Worm (Caenorhabditis elegans): Measurements from ENCODE around the gene F55G11.8.

F55G11.8 gene

DNA sequence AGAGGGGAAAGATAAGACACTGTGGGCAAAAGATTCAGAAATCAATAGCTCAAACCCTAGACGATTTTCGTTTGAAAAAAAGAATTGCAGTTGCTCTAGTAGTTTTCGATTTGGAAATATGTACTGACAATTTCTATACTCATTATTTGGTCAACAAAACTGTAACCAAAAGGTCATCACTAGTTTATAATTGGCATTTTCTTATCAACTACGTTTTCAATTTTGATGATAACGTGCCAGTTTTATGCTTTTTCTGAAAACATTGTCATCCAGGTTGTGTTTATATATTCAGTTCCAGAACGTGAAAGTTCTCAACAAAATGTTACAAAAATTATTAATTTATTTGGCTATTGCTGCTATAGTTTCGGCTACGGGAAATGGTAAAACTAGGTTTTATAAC lies at the start of gene F55G11.8:
F55G11.8 (plus strand) TSS at position 245 of the 400 bp plus-strand sequence.
- TF ChIP-seq nhr-6 (tag; optimal IDR thresholded peaks at IDR 0.05) (peak; percentile 82), dmd-6 (GFP tag; IDR thresholded peaks at IDR 0.05) (0 out of 2 replicates have a peak, but pooled peaks have one; percentile 20), T20F7.1 (GFP tag; optimal IDR thresholded peaks at IDR 0.05) (no peak), gei-8 (GFP tag; optimal IDR thresholded peaks at IDR 0.05) (no peak), pqm-1 (tag; optimal IDR thresholded peaks at IDR 0.05) (peak; percentile 84), nhr-28 (tag; optimal IDR thresholded peaks at IDR 0.05) (peak; percentile 62), lin-1 (GFP tag; IDR thresholded peaks at IDR 0.05) (no peak), daf-16 (GFP tag; optimal IDR thresholded peaks at IDR 0.05) (no peak), daf-16 (tag; optimal IDR thresholded peaks at IDR 0.05) (peak; percentile 94)

ce11 chrIV:12914532-12915019 lies 48.0 kb upstream of the F55G11.8 start, which contains the start of gene irg-6:
irg-6 (minus strand) TSS chrIV:12914969.
- TF ChIP-seq unc-62 (GFP tag; optimal IDR thresholded peaks at IDR 0.05 in 1 of 2) (peak in 1 of 2 experiments; percentile 97), unc-62 (tag; optimal IDR thresholded peaks at IDR 0.05) (no peak), ceh-82 (tag; optimal IDR thresholded peaks at IDR 0.05) (no peak)

ce11 chrIV:12915479-12915878 lies 47.1 kb upstream of the F55G11.8 start, which contains the start of gene srz-15:
srz-15 (plus strand) TSS chrIV:12915779.
- no peak for TF ChIP-seq nhr-10 (tag; optimal IDR thresholded peaks at IDR 0.05)
- TF ChIP-seq mxl-2 (GFP tag; conservative IDR thresholded peaks at IDR 0.05), result no peak
- TF ChIP-seq nhr-77 (tag; optimal IDR thresholded peaks at IDR 0.05), result no peak
- TF ChIP-seq F26F4.8 (GFP tag; conservative IDR thresholded peaks at IDR 0.05), result no peak
- no peak for TF ChIP-seq hif-1 (tag; optimal IDR thresholded peaks at IDR 0.05)
- TF ChIP-seq rbr-2 (tag; optimal IDR thresholded peaks at IDR 0.05), result no peak
- TF ChIP-seq pha-4 (GFP tag; IDR thresholded peaks at IDR 0.05), result no peak
- no peak for TF ChIP-seq pha-4 (tag; optimal IDR thresholded peaks at IDR 0.05)
- no peak for TF ChIP-seq duxl-1 (tag; optimal IDR thresholded peaks at IDR 0.05; ENCODE audit: poor library complexity)
- no peak for TF ChIP-seq vab-7 (GFP tag; IDR thresholded peaks at IDR 0.05)
- TF ChIP-seq ctbp-1 (GFP tag; IDR thresholded peaks at IDR 0.05), result no peak
- no peak for TF ChIP-seq lin-13 (GFP tag; optimal IDR thresholded peaks at IDR 0.05)
- TF ChIP-seq sdz-12 (GFP tag; optimal IDR thresholded peaks at IDR 0.05), result no peak
- no peak for TF ChIP-seq nhr-42 (GFP tag; IDR thresholded peaks at IDR 0.05)
- TF ChIP-seq fkh-10 (GFP tag; optimal IDR thresholded peaks at IDR 0.05), result no peak

ce11 chrIV:12918256-12918655 lies 44.4 kb upstream of the F55G11.8 start, which contains the start of gene C32H11.3:
C32H11.3 (plus strand) TSS chrIV:12918556.
- TF ChIP-seq T20F7.1 (GFP tag; optimal IDR thresholded peaks at IDR 0.05), result no peak
- no peak for TF ChIP-seq daf-12 (tag; optimal IDR thresholded peaks at IDR 0.05)
- TF ChIP-seq lin-1 (GFP tag; IDR thresholded peaks at IDR 0.05), result no peak
- no peak for TF ChIP-seq set-16 (GFP tag; IDR thresholded peaks at IDR 0.05)
- no peak for TF ChIP-seq zfp-3 (GFP tag; conservative IDR thresholded peaks at IDR 0.05)

ce11 chrIV:12920553-12920952 lies 42.1 kb upstream of the F55G11.8 start:
- TF ChIP-seq lim-7 (GFP tag; IDR thresholded peaks at IDR 0.05) (no peak), Y105C5A.15 (GFP tag; IDR thresholded peaks at IDR 0.05) (no peak), nhr-48 (tag; optimal IDR thresholded peaks at IDR 0.05) (no peak), mxl-2 (GFP tag; conservative IDR thresholded peaks at IDR 0.05) (no peak), hif-1 (tag; optimal IDR thresholded peaks at IDR 0.05) (no peak), lin-38 (GFP tag; IDR thresholded peaks at IDR 0.05) (no peak), madf-5 (GFP tag; IDR thresholded peaks at IDR 0.05) (no peak), ceh-62 (tag; optimal IDR thresholded peaks at IDR 0.05) (no peak), nhr-11 (tag; optimal IDR thresholded peaks at IDR 0.05) (no peak), jun-1 (tag; optimal IDR thresholded peaks at IDR 0.05) (no peak), lir-3 (tag; optimal IDR thresholded peaks at IDR 0.05) (no peak), nhr-10 (tag; optimal IDR thresholded peaks at IDR 0.05) (no peak), skn-1 (tag; optimal IDR thresholded peaks at IDR 0.05) (no peak), Y5F2A.4 (GFP tag; optimal IDR thresholded peaks at IDR 0.05) (no peak), daf-16 (GFP tag; optimal IDR thresholded peaks at IDR 0.05) (no peak), daf-16 (tag; optimal IDR thresholded peaks at IDR 0.05) (peak; percentile 34), pqm-1 (tag; optimal IDR thresholded peaks at IDR 0.05) (peak; percentile 25), nhr-28 (tag; optimal IDR thresholded peaks at IDR 0.05) (peak; percentile 66), unc-62 (GFP tag; optimal IDR thresholded peaks at IDR 0.05 in 1 of 2) (peak in 1 of 2 experiments; percentile 22), unc-62 (tag; optimal IDR thresholded peaks at IDR 0.05) (no peak), zag-1 (tag; optimal IDR thresholded peaks at IDR 0.05) (no peak), dmd-6 (GFP tag; IDR thresholded peaks at IDR 0.05) (peak; percentile 69)

All from whole organism, L4 larva.